Worm (Caenorhabditis elegans) whole organism, midembryonic: ENCODE data around the gene twk-39.

Experiments used
- cog-1 ChIP-seq: sonication (generic microtip); optimal IDR thresholded peaks from 2 replicates; lab custom pipeline; 2016; ENCODE audit warnings: missing genetic modification characterization, missing compliant biosample characterization
- flt-1 ChIP-seq: fragments of 200-800 bp; sonication (Bioruptor generic); IDR thresholded peaks from 2 replicates; pipeline ENCODE4 v1.3.6; 2022; ENCODE audit warnings: missing genetic modification characterization, missing compliant biosample characterization
- med-1 ChIP-seq: sonication (generic microtip); optimal IDR thresholded peaks from 2 replicates; lab custom pipeline; 2017; ENCODE audit warnings: missing genetic modification characterization, mild to moderate bottlenecking, missing compliant biosample characterization, antibody characterized with exemption, missing genetic modification reagents; ENCODE audit not compliant: insufficient read depth
- ref-1 ChIP-seq: fragments of 200-800 bp; sonication (Bioruptor generic); conservative IDR thresholded peaks from 2 replicates; pipeline ENCODE4 v1.3.6; 2022; ENCODE audit warnings: missing genetic modification reagents, missing genetic modification characterization, missing compliant biosample characterization
- tab-1 ChIP-seq: fragments of 200-800 bp; sonication (Bioruptor generic); IDR thresholded peaks from 2 replicates; pipeline ENCODE4 v1.3.6; 2022; ENCODE audit warnings: missing genetic modification characterization, missing compliant biosample characterization
- ztf-23 ChIP-seq: fragments of 200-800 bp; sonication (Bioruptor generic); IDR thresholded peaks from 2 replicates; pipeline ENCODE4 v1.3.6; 2022; ENCODE audit warnings: missing genetic modification reagents, missing genetic modification characterization, missing compliant biosample characterization

- no peak for TF ChIP-seq flt-1 (GFP tag; lab: Robert Waterston, UW)
- TF ChIP-seq ztf-23 (GFP tag; lab: Robert Waterston, UW): no peak
- TF ChIP-seq cog-1 (tag; lab: Kevin White, UChicago): no peak
- no peak for TF ChIP-seq tab-1 (GFP tag; lab: Robert Waterston, UW)
- TF ChIP-seq ref-1 (GFP tag; lab: Robert Waterston, UW): no peak
- no peak for TF ChIP-seq med-1
These were observed 30.6 kb downstream of the twk-39 start, which contains the start of gene rsp-8 for ce11 chrIII:11826118-11826517.
